Fruit fly (Drosophila melanogaster) whole organism, embryonic: Measurements from ENCODE around the gene Nasp.
A peak's percentile ranks its signal among the peaks of the same experiment; 100 is the strongest.

Experiments
- ATbp ChIP-seq: fragments of 200-800 bp; sonication (Bioruptor generic); optimal IDR thresholded peaks from 2 replicates; lab custom pipeline; 2017; ENCODE audit warnings: missing biosample characterization, mild to moderate bottlenecking, missing genetic modification characterization, missing genetic modification reagents
- Atf6 ChIP-seq: fragments of 200-800 bp; sonication (Bioruptor generic); IDR thresholded peaks from 2 replicates; pipeline ENCODE4 v1.3.6; 2022; ENCODE audit warnings: missing biosample characterization, missing genetic modification characterization
- Blimp-1 ChIP-seq: fragments of 200-800 bp; sonication (Bioruptor generic); optimal IDR thresholded peaks from 3 replicates; lab custom pipeline; 2018; ENCODE audit warnings: missing biosample characterization, missing genetic modification characterization, mild to moderate bottlenecking, moderate library complexity, missing genetic modification reagents
- CG10209 ChIP-seq: fragments of 200-800 bp; sonication (Bioruptor generic); optimal IDR thresholded peaks from 3 replicates; lab custom pipeline; 2017; ENCODE audit warnings: missing biosample characterization, mild to moderate bottlenecking, missing genetic modification characterization, missing genetic modification reagents
- CG1024 ChIP-seq: fragments of 200-800 bp; sonication (Bioruptor generic); IDR thresholded peaks from 2 replicates; pipeline ENCODE4 v1.3.6; 2022; ENCODE audit warnings: missing biosample characterization, missing genetic modification characterization
- CG10321 ChIP-seq: fragments of 200-800 bp; sonication (Bioruptor generic); IDR thresholded peaks from 2 replicates; pipeline ENCODE4 v1.3.6; 2022; ENCODE audit warnings: missing biosample characterization, missing genetic modification characterization
- CG11456 ChIP-seq: fragments of 200-800 bp; sonication (Bioruptor generic); IDR thresholded peaks from 3 replicates; pipeline ENCODE4 v1.3.6; 2022; ENCODE audit warnings: missing biosample characterization, missing genetic modification characterization
- CG12659 ChIP-seq: fragments of 200-800 bp; sonication (Bioruptor generic); optimal IDR thresholded peaks from 3 replicates; lab custom pipeline; 2017; ENCODE audit warnings: mild to moderate bottlenecking, missing biosample characterization, missing genetic modification reagents, missing genetic modification characterization
- CG13894 ChIP-seq: fragments of 200-800 bp; sonication (Bioruptor generic); optimal IDR thresholded peaks from 3 replicates; lab custom pipeline; 2018; ENCODE audit warnings: missing biosample characterization, mild to moderate bottlenecking, missing genetic modification characterization, moderate library complexity
- CG16813 ChIP-seq: fragments of 200-800 bp; sonication (Bioruptor generic); IDR thresholded peaks from 3 replicates; pipeline ENCODE4 v1.3.6; 2022; ENCODE audit warnings: missing biosample characterization, missing genetic modification characterization; ENCODE audit not compliant: partially characterized antibody
- CG16863 ChIP-seq: fragments of 200-800 bp; sonication (Bioruptor generic); optimal IDR thresholded peaks from 3 replicates; lab custom pipeline; 2016; ENCODE audit warnings: missing biosample characterization, missing genetic modification characterization
- CG17802 ChIP-seq: fragments of 200-800 bp; sonication (Bioruptor generic); optimal IDR thresholded peaks from 2 replicates; lab custom pipeline; 2018; ENCODE audit warnings: missing biosample characterization, mild to moderate bottlenecking, missing genetic modification characterization, moderate library complexity
- CG18262 ChIP-seq: fragments of 200-800 bp; optimal IDR thresholded peaks from 3 replicates; lab custom pipeline; 2019; ENCODE audit warnings: missing biosample characterization, mild to moderate bottlenecking, missing genetic modification characterization, moderate library complexity
- CG18599 ChIP-seq: fragments of 200-800 bp; sonication (Bioruptor generic); optimal IDR thresholded peaks from 3 replicates; lab custom pipeline; 2017; ENCODE audit warnings: missing biosample characterization, missing genetic modification characterization, mild to moderate bottlenecking, moderate library complexity, missing genetic modification reagents
- CG32772 ChIP-seq: fragments of 200-800 bp; sonication (Bioruptor generic); IDR thresholded peaks from 2 replicates; pipeline ENCODE4 v1.3.6; 2022; ENCODE audit warnings: missing biosample characterization, missing genetic modification characterization
- CG33557 ChIP-seq: fragments of 200-800 bp; sonication (Bioruptor generic); optimal IDR thresholded peaks from 2 replicates; lab custom pipeline; 2019; ENCODE audit warnings: missing biosample characterization, mild to moderate bottlenecking, missing genetic modification characterization, moderate library complexity
- CG3407 ChIP-seq: fragments of 200-800 bp; sonication (Bioruptor generic); optimal IDR thresholded peaks from 2 replicates; lab custom pipeline; 2018; ENCODE audit warnings: missing biosample characterization, mild to moderate bottlenecking, missing genetic modification characterization
- CG34422 ChIP-seq: fragments of 200-800 bp; sonication (Bioruptor generic); IDR thresholded peaks from 3 replicates; pipeline ENCODE4 v1.3.6; 2022; ENCODE audit warnings: missing biosample characterization, missing genetic modification characterization
- CG4328 ChIP-seq: fragments of 200-800 bp; sonication (Bioruptor generic); optimal IDR thresholded peaks from 3 replicates; lab custom pipeline; 2017; ENCODE audit warnings: missing biosample characterization, missing genetic modification reagents, missing genetic modification characterization
- CG6272 ChIP-seq: fragments of 200-800 bp; sonication (Bioruptor generic); IDR thresholded peaks from 2 replicates; pipeline ENCODE4 v1.3.6; 2022; ENCODE audit warnings: missing biosample characterization, missing genetic modification characterization
- CG6683 ChIP-seq: fragments of 200-800 bp; sonication (Bioruptor generic); optimal IDR thresholded peaks from 2 replicates; lab custom pipeline; 2017; ENCODE audit warnings: missing biosample characterization, mild to moderate bottlenecking, missing genetic modification characterization, missing genetic modification reagents
- CG6813 ChIP-seq: fragments of 200-800 bp; sonication (Bioruptor generic); optimal IDR thresholded peaks from 2 replicates; lab custom pipeline; 2017; ENCODE audit warnings: missing biosample characterization, missing genetic modification characterization, mild to moderate bottlenecking, moderate library complexity, missing genetic modification reagents
- CG7357 ChIP-seq: fragments of 200-800 bp; sonication (Bioruptor generic); IDR thresholded peaks from 3 replicates; pipeline ENCODE4 v1.3.6; 2022; ENCODE audit warnings: missing biosample characterization, missing genetic modification characterization
- CG8924 ChIP-seq: fragments of 200-800 bp; optimal IDR thresholded peaks from 3 replicates; lab custom pipeline; 2019; ENCODE audit warnings: missing biosample characterization, mild to moderate bottlenecking, missing genetic modification characterization, moderate library complexity
- CG9817 ChIP-seq: fragments of 200-800 bp; sonication (Bioruptor generic); optimal IDR thresholded peaks from 2 replicates; lab custom pipeline; 2018; ENCODE audit warnings: missing biosample characterization, mild to moderate bottlenecking, missing genetic modification characterization, moderate library complexity
- CG9876 ChIP-seq: fragments of 200-800 bp; sonication (Bioruptor generic); optimal IDR thresholded peaks from 2 replicates; lab custom pipeline; 2016; ENCODE audit warnings: missing biosample characterization, missing genetic modification characterization
- HLH4C ChIP-seq: fragments of 200-800 bp; sonication (Bioruptor generic); IDR thresholded peaks from 3 replicates; pipeline ENCODE4 v1.3.6; 2022; ENCODE audit warnings: missing biosample characterization, missing genetic modification characterization; ENCODE audit not compliant: partially characterized antibody
- Max ChIP-seq: fragments of 200-800 bp; sonication (Bioruptor generic); optimal IDR thresholded peaks from 2 replicates; lab custom pipeline; 2016; ENCODE audit warnings: missing biosample characterization, mild to moderate bottlenecking, missing genetic modification characterization
- Myb ChIP-seq: fragments of 200-800 bp; sonication (Bioruptor generic); optimal IDR thresholded peaks from 2 replicates; lab custom pipeline; 2016; ENCODE audit warnings: missing biosample characterization, missing genetic modification characterization
- NC2α ChIP-seq: fragments of 200-800 bp; sonication (Bioruptor generic); optimal IDR thresholded peaks from 2 replicates; lab custom pipeline; 2016; ENCODE audit warnings: missing biosample characterization, missing genetic modification characterization
- NC2β ChIP-seq: fragments of 200-800 bp; sonication (Bioruptor generic); optimal IDR thresholded peaks from 2 replicates; lab custom pipeline; 2016; ENCODE audit warnings: missing biosample characterization, missing genetic modification characterization
- Ptx1 ChIP-seq: fragments of 200-800 bp; sonication (Bioruptor generic); IDR thresholded peaks from 2 replicates; pipeline ENCODE4 v1.3.6; 2022; ENCODE audit warnings: missing biosample characterization, missing genetic modification characterization
- Sox102F ChIP-seq: fragments of 200-800 bp; sonication (Bioruptor generic); optimal IDR thresholded peaks from 2 replicates; lab custom pipeline; 2018; ENCODE audit warnings: missing biosample characterization, mild to moderate bottlenecking, missing genetic modification characterization, moderate library complexity
- Usf ChIP-seq: fragments of 200-800 bp; sonication (Bioruptor generic); optimal IDR thresholded peaks from 2 replicates; lab custom pipeline; 2017; ENCODE audit warnings: missing genotype, missing biosample characterization, missing genetic modification characterization
- abd-A ChIP-seq: fragments of 200-800 bp; sonication (Bioruptor generic); optimal IDR thresholded peaks from 3 replicates; lab custom pipeline; 2019; ENCODE audit warnings: missing biosample characterization, mild to moderate bottlenecking, missing genetic modification characterization, moderate library complexity
- ap ChIP-seq: fragments of 200-800 bp; sonication (Bioruptor generic); IDR thresholded peaks from 2 replicates; pipeline ENCODE4 v1.3.6; 2022; ENCODE audit warnings: missing biosample characterization, missing genetic modification characterization
- br ChIP-seq: fragments of >200 bp; optimal IDR thresholded peaks from 2 replicates; lab custom pipeline; 2017
- dati ChIP-seq: fragments of 200-800 bp; sonication (Bioruptor generic); IDR thresholded peaks from 2 replicates; pipeline ENCODE4 v1.3.6; 2022; ENCODE audit warnings: missing biosample characterization, missing genetic modification characterization
- dimm ChIP-seq: fragments of 200-800 bp; sonication (Bioruptor generic); IDR thresholded peaks from 2 replicates; pipeline ENCODE4 v1.3.6; 2022; ENCODE audit warnings: missing biosample characterization, missing genetic modification characterization
- eve ChIP-seq, 2 experiments: fragments of >200 bp; optimal IDR thresholded peaks; 2 replicates each; lab custom pipeline; 2017; ENCODE audit warnings: missing biosample characterization in 2 of 2, missing genetic modification characterization in 2 of 2
- ewg ChIP-seq: fragments of 200-800 bp; sonication (Bioruptor generic); optimal IDR thresholded peaks from 3 replicates; lab custom pipeline; 2017; ENCODE audit warnings: mild to moderate bottlenecking, missing biosample characterization, missing genetic modification reagents, missing genetic modification characterization
- gce ChIP-seq: fragments of 200-800 bp; sonication (Bioruptor generic); IDR thresholded peaks from 3 replicates; pipeline ENCODE4 v1.3.6; 2022; ENCODE audit warnings: missing biosample characterization, missing genetic modification characterization
- ham ChIP-seq: fragments of 200-800 bp; sonication (Bioruptor generic); IDR thresholded peaks from 2 replicates; pipeline ENCODE4 v1.3.6; 2022; ENCODE audit warnings: missing biosample characterization, missing genetic modification characterization
- kah ChIP-seq: fragments of 200-800 bp; sonication (Bioruptor generic); optimal IDR thresholded peaks from 2 replicates; lab custom pipeline; 2018; ENCODE audit warnings: missing biosample characterization, mild to moderate bottlenecking, missing genetic modification characterization
- peb ChIP-seq: fragments of 200-800 bp; sonication (Bioruptor generic); IDR thresholded peaks from 2 replicates; pipeline ENCODE4 v1.3.6; 2022; ENCODE audit warnings: missing biosample characterization, missing genetic modification characterization
- run ChIP-seq: fragments of 200-800 bp; sonication (Bioruptor generic); optimal IDR thresholded peaks from 3 replicates; lab custom pipeline; 2018; ENCODE audit warnings: missing biosample characterization, mild to moderate bottlenecking, missing genetic modification characterization
- so ChIP-seq: fragments of 200-800 bp; sonication (Bioruptor generic); IDR thresholded peaks from 3 replicates; pipeline ENCODE4 v1.3.6; 2022; ENCODE audit warnings: missing biosample characterization, missing genetic modification characterization
- sob ChIP-seq: fragments of 200-800 bp; sonication (Bioruptor generic); IDR thresholded peaks from 2 replicates; pipeline ENCODE4 v1.3.6; 2022; ENCODE audit warnings: missing biosample characterization, missing genetic modification characterization
- tin ChIP-seq: fragments of 200-800 bp; sonication (Bioruptor generic); optimal IDR thresholded peaks from 3 replicates; lab custom pipeline; 2016; ENCODE audit warnings: missing biosample characterization, missing genetic modification characterization

The Nasp gene

DNA sequence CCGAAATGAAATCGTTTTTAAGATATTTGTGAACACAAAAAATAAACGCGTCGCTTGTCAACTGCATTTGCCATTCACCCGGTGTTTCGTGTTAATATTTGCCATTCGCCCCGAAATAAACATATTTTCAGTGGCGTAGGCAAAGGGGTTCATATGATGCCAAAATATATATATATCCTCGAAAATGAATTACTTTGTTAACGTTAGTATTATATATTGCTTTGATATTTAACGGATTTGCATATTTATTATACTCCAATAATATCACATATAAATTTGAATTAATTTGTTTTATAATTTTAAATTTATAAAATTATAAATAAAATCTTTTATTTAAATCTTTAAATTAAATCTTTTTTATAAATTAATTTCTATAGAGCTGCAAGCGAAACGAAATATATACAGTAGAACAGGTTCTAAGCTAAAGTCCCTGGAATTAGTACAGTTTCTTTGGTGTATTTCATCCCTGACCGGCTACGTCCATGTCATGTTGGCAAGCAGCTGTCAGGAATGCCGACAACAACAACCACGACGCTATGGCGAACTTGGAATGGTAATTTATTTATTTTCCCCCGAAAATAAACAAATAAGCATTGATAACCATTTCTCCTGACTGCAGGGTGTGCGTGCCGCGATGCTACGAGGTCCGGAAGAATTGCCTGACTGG is 15.9 kb upstream of the Nasp start, which contains the start of the genes M1BP and CG8202 (continued):
- TF ChIP-seq CG6683 (GFP tag; lab: Kevin White, UChicago) (peak; percentile 86), Ptx1 (GFP tag; lab: Robert Waterston, UW) (peak; percentile 85), CG7357 (peak; percentile 65; the same call in 2 of the 3 replicates), HLH4C (GFP tag; lab: Robert Waterston, UW) (no peak), CG6272 (GFP tag; lab: Robert Waterston, UW) (peak; percentile 59; the same call in 1 of the 2 replicates), Blimp-1 (GFP tag; lab: Kevin White, UChicago) (peak; percentile 84), Usf (GFP tag; lab: Kevin White, UChicago) (peak; percentile 87), CG10209 (GFP tag; lab: Kevin White, UChicago) (peak; percentile 90), ap (GFP tag; lab: Robert Waterston, UW) (peak; percentile 47; the same call in 1 of the 2 replicates), Atf6 (GFP tag; lab: Robert Waterston, UW) (peak; percentile 55), CG4328 (GFP tag; lab: Kevin White, UChicago) (peak; percentile 91), ham (no peak), gce (GFP tag; lab: Robert Waterston, UW) (no peak), CG16813 (GFP tag; lab: Robert Waterston, UW) (no peak), Myb (GFP tag; lab: Kevin White, UChicago) (peak; percentile 41), CG34422 (GFP tag; lab: Robert Waterston, UW) (peak; percentile 86), CG11456 (peak; percentile 83), dati (0 out of 2 replicates have a peak, but pooled peaks have one; percentile 40), Max (peak; percentile 74), ewg (GFP tag; lab: Kevin White, UChicago) (peak; percentile 74), CG18599 (peak; percentile 91), abd-A (tag; lab: Kevin White, UChicago) (no peak), ATbp (GFP tag; lab: Kevin White, UChicago) (peak; percentile 67), CG9817 (tag; lab: Kevin White, UChicago) (peak; percentile 86), peb (GFP tag; lab: Robert Waterston, UW) (no peak), sob (peak; percentile 57; the same call in 1 of the 2 replicates), tin (GFP tag; lab: Kevin White, UChicago) (peak; percentile 88), dimm (GFP tag; lab: Robert Waterston, UW) (0 out of 2 replicates have a peak, but pooled peaks have one; percentile 37), NC2β (peak; percentile 13), eve (GFP tag; optimal IDR thresholded peaks at IDR 0.05; lab: Kevin White, UChicago) (no peak), CG18262 (tag; lab: Kevin White, UChicago) (peak; percentile 97), CG17802 (peak; percentile 31), br (lab: Kevin White, UChicago) (no peak), CG12659 (GFP tag; lab: Kevin White, UChicago) (peak; percentile 94), CG13894 (tag; lab: Kevin White, UChicago) (no peak), CG3407 (GFP tag; lab: Kevin White, UChicago) (peak; percentile 71), CG33557 (peak; percentile 94), CG6813 (GFP tag; lab: Kevin White, UChicago) (peak; percentile 81), NC2α (GFP tag; lab: Kevin White, UChicago) (no peak), CG32772 (0 out of 2 replicates have a peak, but pooled peaks have one; percentile 53), kah (GFP tag; lab: Kevin White, UChicago) (peak; percentile 85), CG10321 (GFP tag; lab: Robert Waterston, UW) (peak; percentile 28; the same call in 1 of the 2 replicates), run (tag; lab: Kevin White, UChicago) (peak; percentile 70), Sox102F (GFP tag; lab: Kevin White, UChicago) (peak; percentile 91), CG16863 (GFP tag; lab: Kevin White, UChicago) (peak; percentile 55), CG9876 (peak; percentile 44), so (GFP tag; lab: Robert Waterston, UW) (peak; percentile 63; the same call in 1 of the 3 replicates), CG8924 (tag; lab: Kevin White, UChicago) (peak; percentile 96), CG1024 (GFP tag; lab: Robert Waterston, UW) (0 out of 2 replicates have a peak, but pooled peaks have one; percentile 3)
